Worm (Caenorhabditis elegans) whole organism, early embryonic: ENCODE data around the gene srw-135.

Source experiments
- B0310.2 ChIP-seq: sonication (generic microtip); optimal IDR thresholded peaks from 2 replicates; lab custom pipeline; 2016; ENCODE audit warnings: mild to moderate bottlenecking, missing genetic modification characterization, missing compliant biosample characterization
- F13C5.2 ChIP-seq: sonication (generic microtip); optimal IDR thresholded peaks from 2 replicates; lab custom pipeline; 2017; ENCODE audit warnings: mild to moderate bottlenecking, missing genetic modification characterization, inconsistent platforms, missing compliant biosample characterization
- ama-1 ChIP-seq: fragments of 150-350 bp; optimal IDR thresholded peaks from 2 replicates; lab custom pipeline; 2014
- ceh-13 ChIP-seq: fragments of 200-800 bp; sonication (Bioruptor generic); optimal IDR thresholded peaks from 2 replicates; lab custom pipeline; 2018; ENCODE audit warnings: mild to moderate bottlenecking, missing genetic modification characterization, missing compliant biosample characterization
- ceh-36 ChIP-seq: sonication (generic microtip); optimal IDR thresholded peaks from 2 replicates; lab custom pipeline; 2016; ENCODE audit warnings: missing genetic modification characterization, inconsistent platforms, missing compliant biosample characterization
- ets-7 ChIP-seq: sonication (generic microtip); optimal IDR thresholded peaks from 2 replicates; lab custom pipeline; 2016; ENCODE audit warnings: missing genotype, missing genetic modification characterization, missing compliant biosample characterization
- flt-1 ChIP-seq: fragments of 200-800 bp; sonication (Bioruptor generic); IDR thresholded peaks from 2 replicates; pipeline ENCODE4 v1.3.6; 2022; ENCODE audit warnings: missing genetic modification characterization, missing compliant biosample characterization
- hmbx-1 ChIP-seq: sonication (generic microtip); optimal IDR thresholded peaks from 2 replicates; lab custom pipeline; 2016; ENCODE audit warnings: mild to moderate bottlenecking, missing genetic modification characterization, missing compliant biosample characterization
- hmg-4 ChIP-seq: fragments of 200-800 bp; sonication (Bioruptor generic); optimal IDR thresholded peaks from 2 replicates; lab custom pipeline; 2018; ENCODE audit warnings: mild to moderate bottlenecking, missing genetic modification characterization, missing compliant biosample characterization
- hnd-1 ChIP-seq: sonication (generic microtip); optimal IDR thresholded peaks from 2 replicates; lab custom pipeline; 2016; ENCODE audit warnings: missing genetic modification characterization, missing compliant biosample characterization
- sea-1 ChIP-seq: fragments of 200-800 bp; sonication (Bioruptor generic); conservative IDR thresholded peaks from 2 replicates; pipeline ENCODE4 v1.3.6; 2022; ENCODE audit warnings: missing genetic modification characterization, missing compliant biosample characterization
- tbx-11 ChIP-seq: fragments of 200-800 bp; sonication (Bioruptor generic); IDR thresholded peaks from 2 replicates; pipeline ENCODE4 v1.3.6; 2022; ENCODE audit warnings: missing genetic modification characterization, missing compliant biosample characterization
- tbx-37 ChIP-seq: fragments of 200-800 bp; sonication (Bioruptor generic); conservative IDR thresholded peaks from 2 replicates; pipeline ENCODE4 v1.3.6; 2022; ENCODE audit warnings: missing genetic modification reagents, missing genetic modification characterization, missing compliant biosample characterization
- tra-4 ChIP-seq: sonication (generic microtip); optimal IDR thresholded peaks from 2 replicates; lab custom pipeline; 2017; ENCODE audit warnings: missing genetic modification characterization, missing compliant biosample characterization

DNA sequence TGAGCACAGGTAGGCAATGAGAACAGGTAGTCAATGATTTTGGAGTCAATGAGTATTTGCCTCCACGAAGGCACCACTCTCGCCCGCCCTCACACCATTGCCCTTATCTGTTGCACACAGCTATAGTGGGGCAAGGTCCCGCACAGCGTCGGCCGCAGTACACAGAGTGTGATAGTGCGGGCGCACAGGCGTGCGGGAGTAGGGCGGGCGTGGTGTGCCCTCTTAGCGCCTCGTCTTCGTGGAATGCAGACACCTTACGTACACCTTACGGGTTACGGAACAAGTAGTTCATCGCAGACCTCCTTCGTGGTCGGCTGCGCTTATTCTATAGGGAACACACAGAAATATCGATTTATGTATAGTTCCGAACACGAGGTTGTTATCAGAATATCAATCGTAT, 6.6 kb upstream of the srw-135 start:
- TF ChIP-seq flt-1 (no peak), ceh-36 (tag; lab: Kevin White, UChicago) (no peak), ceh-13 (GFP tag; lab: Kevin White, UChicago) (no peak), ama-1 (no peak), hnd-1 (tag; lab: Kevin White, UChicago) (no peak), B0310.2 (tag; lab: Kevin White, UChicago) (no peak), tbx-11 (GFP tag; lab: Robert Waterston, UW) (no peak), sea-1 (GFP tag; lab: Robert Waterston, UW) (no peak), tra-4 (tag; lab: Kevin White, UChicago) (no peak), hmg-4 (no peak), F13C5.2 (no peak), ets-7 (no peak), tbx-37 (GFP tag; lab: Robert Waterston, UW) (no peak), hmbx-1 (tag; lab: Kevin White, UChicago) (no peak)
